Fruit fly (Drosophila melanogaster): ENCODE data around the gene Pgant5.

DNA sequence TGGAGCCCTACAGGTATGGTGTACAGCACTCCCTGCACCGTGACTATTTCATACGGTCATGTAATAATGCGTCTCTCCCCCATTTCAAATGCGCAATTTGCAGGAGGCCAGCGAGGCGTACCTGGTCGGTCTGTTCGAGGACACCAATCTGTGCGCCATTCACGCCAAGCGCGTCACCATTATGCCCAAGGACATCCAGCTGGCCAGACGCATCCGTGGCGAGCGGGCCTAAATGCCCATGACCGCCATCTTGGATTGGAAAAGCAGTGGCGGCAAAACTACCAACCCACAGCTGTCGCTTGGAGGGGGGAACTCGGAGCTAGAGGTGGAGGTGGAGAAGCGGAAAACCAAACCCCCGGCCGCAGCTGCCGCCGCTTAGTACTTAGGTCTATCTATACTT is 37.9 kb downstream of the Pgant5 start:
- no peak for TF ChIP-seq mirr (GFP tag; optimal IDR thresholded peaks at IDR 0.05)
- no peak for TF ChIP-seq CoRest (tag; optimal IDR thresholded peaks at IDR 0.05)
- no peak for TF ChIP-seq shn (GFP tag; optimal IDR thresholded peaks at IDR 0.05)
- TF ChIP-seq gsb (GFP tag; IDR thresholded peaks at IDR 0.05), result no peak
- no peak for TF ChIP-seq nom (GFP tag; optimal IDR thresholded peaks at IDR 0.05)
- no peak for TF ChIP-seq CG9817 (tag; optimal IDR thresholded peaks at IDR 0.05)
- no peak for TF ChIP-seq CG13894 (tag; optimal IDR thresholded peaks at IDR 0.05)
- no peak for TF ChIP-seq Trl (optimal IDR thresholded peaks at IDR 0.05)
- no peak for TF ChIP-seq Trl (GFP tag; optimal IDR thresholded peaks at IDR 0.05)
